Fruit fly (Drosophila melanogaster) whole organism: ENCODE data around the gene RabX6.

Source experiments
- CG8478 ChIP-seq: fragments of >200 bp; optimal IDR thresholded peaks from 2 replicates; lab custom pipeline; 2018; ENCODE audit warnings: inconsistent platforms
- Dll ChIP-seq: fragments of >200 bp; optimal IDR thresholded peaks from 2 replicates; lab custom pipeline; 2017
- EcR ChIP-seq, 2 experiments: fragments of >200 bp; optimal IDR thresholded peaks; 2 replicates each; lab custom pipeline; 2017; ENCODE audit warnings: missing biosample characterization in 2 of 2, missing genetic modification characterization in 2 of 2, missing genetic modification reagents in 2 of 2
- pan ChIP-seq: fragments of >200 bp; optimal IDR thresholded peaks from 2 replicates; lab custom pipeline; 2017
- psq ChIP-seq: fragments of >200 bp; optimal IDR thresholded peaks from 2 replicates; lab custom pipeline; 2017
- usp ChIP-seq: fragments of >200 bp; optimal IDR thresholded peaks from 2 replicates; lab custom pipeline; 2017; ENCODE audit warnings: missing biosample characterization, missing genetic modification characterization, mixed read lengths

- TF ChIP-seq usp (GFP tag; lab: Kevin White, UChicago) (no peak), psq (lab: Kevin White, UChicago) (no peak), pan (lab: Kevin White, UChicago) (no peak), EcR (GFP tag; optimal IDR thresholded peaks at IDR 0.05; lab: Kevin White, UChicago) (no peak), Dll (lab: Kevin White, UChicago) (no peak), CG8478 (no peak)
Observed at dm6 chr3L:709882-710281, 19.6 kb downstream of the RabX6 start.
